Fruit fly (Drosophila melanogaster): Measurements from ENCODE around the gene capt.

DNA sequence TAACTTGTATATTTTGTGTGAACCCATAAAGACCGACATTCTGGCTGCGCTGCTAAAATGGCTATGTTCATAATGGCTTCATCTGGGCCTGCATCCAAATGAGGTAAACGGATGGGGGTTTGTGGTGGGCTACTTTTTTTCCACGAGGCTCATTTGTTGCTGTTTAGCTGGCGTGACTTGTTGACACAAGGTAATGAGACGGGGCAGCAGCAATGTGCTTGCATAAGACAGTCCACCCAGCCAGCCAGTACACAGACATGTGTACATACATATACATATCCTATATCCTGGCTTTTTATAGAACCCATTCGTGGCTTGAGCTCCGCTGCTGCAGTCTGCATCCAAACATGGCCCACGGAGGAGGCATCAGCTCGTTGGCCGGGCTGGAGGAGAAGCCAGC is 45.4 kb downstream of the capt start, which contains the start of gene CG14340:
- TF ChIP-seq row (GFP tag; IDR thresholded peaks at IDR 0.05) (no peak), mld (GFP tag; IDR thresholded peaks at IDR 0.05; ENCODE audit: partially characterized antibody) (no peak), CG12155 (GFP tag; optimal IDR thresholded peaks at IDR 0.05) (no peak), CHES-1-like (GFP tag; optimal IDR thresholded peaks at IDR 0.05) (no peak), CG7987 (GFP tag; optimal IDR thresholded peaks at IDR 0.05) (no peak), pan (optimal IDR thresholded peaks at IDR 0.05) (no peak), pan (GFP tag; optimal IDR thresholded peaks at IDR 0.05 in 1 of 2, IDR thresholded peaks at IDR 0.05 in 1 of 2) (no peak), Abd-B (GFP tag; optimal IDR thresholded peaks at IDR 0.05) (no peak), repo (GFP tag; optimal IDR thresholded peaks at IDR 0.05) (no peak), tio (GFP tag; optimal IDR thresholded peaks at IDR 0.05) (no peak), h (optimal IDR thresholded peaks at IDR 0.05) (no peak)
